Worm (Caenorhabditis elegans) whole organism, L4 larva: Measurements from ENCODE around the gene ugt-15.

ENCODE experiments used
- D1046.2 ChIP-seq: fragments of 200-800 bp; sonication (Bioruptor generic); IDR thresholded peaks from 2 replicates; pipeline ENCODE4 v1.3.6; 2022; ENCODE audit warnings: missing genetic modification characterization, missing compliant biosample characterization
- F10B5.3 ChIP-seq: sonication (generic microtip); optimal IDR thresholded peaks from 2 replicates; lab custom pipeline; 2016; ENCODE audit warnings: mild to moderate bottlenecking, missing genetic modification characterization, missing compliant biosample characterization
- F37D6.2 ChIP-seq: sonication (generic microtip); optimal IDR thresholded peaks from 2 replicates; lab custom pipeline; 2016; ENCODE audit warnings: mild to moderate bottlenecking, missing genetic modification characterization, missing compliant biosample characterization
- R02D3.7 ChIP-seq: fragments of 150-350 bp; sonication (generic microtip); optimal IDR thresholded peaks from 3 replicates; lab custom pipeline; 2014; ENCODE audit warnings: missing biosample characterization, missing genetic modification characterization
- T26A8.4 ChIP-seq: fragments of 200-800 bp; sonication (Bioruptor generic); IDR thresholded peaks from 2 replicates; pipeline ENCODE4 v1.3.6; 2022; ENCODE audit warnings: missing genetic modification characterization, missing compliant biosample characterization
- Y5F2A.4 ChIP-seq: fragments of 200-800 bp; sonication (Bioruptor generic); optimal IDR thresholded peaks from 2 replicates; lab custom pipeline; 2018; ENCODE audit warnings: mild to moderate bottlenecking, missing genetic modification characterization, missing compliant biosample characterization
- Y75B8A.6 ChIP-seq: fragments of 200-800 bp; sonication (Bioruptor generic); IDR thresholded peaks from 2 replicates; pipeline ENCODE4 v1.3.6; 2022; ENCODE audit warnings: missing genetic modification reagents, missing genetic modification characterization, missing compliant biosample characterization
- ZK546.5 ChIP-seq, 2 experiments: sonication (generic microtip); optimal IDR thresholded peaks; 2 replicates each; lab custom pipeline; 2017; ENCODE audit warnings: missing biosample characterization in 2 of 2, missing genetic modification characterization in 2 of 2
- aha-1 ChIP-seq: fragments of 150-350 bp; peaks from one replicate; lab custom pipeline; 2014; ENCODE audit warnings: missing biosample characterization, missing genetic modification characterization
- ama-1 ChIP-seq: fragments of 150-350 bp; optimal IDR thresholded peaks from 2 replicates; lab custom pipeline; 2014; ENCODE audit warnings: inconsistent platforms, mixed read lengths
- ceh-20 ChIP-seq: fragments of 200-800 bp; sonication (Bioruptor generic); IDR thresholded peaks from 2 replicates; pipeline ENCODE4 v1.3.6; 2022; ENCODE audit warnings: missing genetic modification reagents, missing genetic modification characterization, missing compliant biosample characterization
- ceh-32 ChIP-seq: sonication (generic microtip); optimal IDR thresholded peaks from 2 replicates; lab custom pipeline; 2016; ENCODE audit warnings: mild to moderate bottlenecking, missing genetic modification characterization, missing compliant biosample characterization; ENCODE audit not compliant: poor library complexity
- ceh-44 ChIP-seq: fragments of 200-800 bp; sonication (Bioruptor generic); IDR thresholded peaks from 2 replicates; pipeline ENCODE4 v1.3.6; 2022; ENCODE audit warnings: missing genetic modification reagents, missing genetic modification characterization, missing compliant biosample characterization
- ceh-82 ChIP-seq: sonication (generic microtip); optimal IDR thresholded peaks from 2 replicates; lab custom pipeline; 2017; ENCODE audit warnings: missing biosample characterization, missing genetic modification characterization
- cey-2 ChIP-seq: sonication (generic microtip); optimal IDR thresholded peaks from 3 replicates; lab custom pipeline; 2017; ENCODE audit warnings: missing genetic modification characterization, mild to moderate bottlenecking, missing compliant biosample characterization, antibody characterized with exemption, borderline replicate concordance; ENCODE audit not compliant: insufficient read depth
- daf-16 ChIP-seq, 3 experiments: sonication (generic microtip); optimal IDR thresholded peaks; 2 replicates each; lab custom pipeline; 2016 to 2017; ENCODE audit warnings: missing genetic modification characterization in 3 of 3, missing genetic modification reagents in 3 of 3, mild to moderate bottlenecking in 2 of 3, missing compliant biosample characterization in 2 of 3, missing biosample characterization in 1 of 3, moderate library complexity in 1 of 3
- dmd-6 ChIP-seq: fragments of 200-800 bp; sonication (Bioruptor generic); IDR thresholded peaks from 2 replicates; pipeline ENCODE4 v1.3.6; 2022; ENCODE audit warnings: missing genetic modification reagents, missing genetic modification characterization, missing compliant biosample characterization
- dmd-8 ChIP-seq: fragments of 200-800 bp; sonication (Bioruptor generic); IDR thresholded peaks from 2 replicates; pipeline ENCODE4 v1.3.6; 2022; ENCODE audit warnings: missing genetic modification characterization, missing compliant biosample characterization
- fkh-10 ChIP-seq: fragments of 150-350 bp; optimal IDR thresholded peaks from 2 replicates; lab custom pipeline; 2014; ENCODE audit warnings: missing biosample characterization, missing genetic modification reagents, missing genetic modification characterization
- gei-8 ChIP-seq: fragments of 200-800 bp; sonication (Bioruptor generic); optimal IDR thresholded peaks from 2 replicates; lab custom pipeline; 2018; ENCODE audit warnings: mild to moderate bottlenecking, missing genetic modification characterization, missing compliant biosample characterization
- hif-1 ChIP-seq, 2 experiments: sonication (generic microtip); optimal IDR thresholded peaks; 2 replicates each; lab custom pipeline; 2016 to 2017; ENCODE audit warnings: missing compliant biosample characterization in 2 of 2, missing genetic modification characterization in 2 of 2, missing genetic modification reagents in 2 of 2, missing genotype in 2 of 2, mild to moderate bottlenecking in 1 of 2
- hlh-11 ChIP-seq: fragments of 200-800 bp; sonication (Bioruptor generic); optimal IDR thresholded peaks from 2 replicates; lab custom pipeline; 2018; ENCODE audit warnings: mild to moderate bottlenecking, missing genetic modification characterization, missing compliant biosample characterization
- hlh-30 ChIP-seq: sonication (generic microtip); optimal IDR thresholded peaks from 2 replicates; lab custom pipeline; 2017; ENCODE audit warnings: antibody characterized with exemption, mild to moderate bottlenecking, missing genetic modification characterization, missing compliant biosample characterization; ENCODE audit not compliant: insufficient read depth
- hmg-1.1 ChIP-seq: fragments of 200-800 bp; sonication (Bioruptor generic); IDR thresholded peaks from 2 replicates; pipeline ENCODE4 v1.3.6; 2022; ENCODE audit warnings: missing genetic modification reagents, missing genetic modification characterization, missing compliant biosample characterization
- lim-7 ChIP-seq: fragments of 200-800 bp; sonication (Bioruptor generic); IDR thresholded peaks from 2 replicates; pipeline ENCODE4 v1.3.6; 2022; ENCODE audit warnings: missing genetic modification characterization, missing compliant biosample characterization
- lin-1 ChIP-seq: fragments of 200-800 bp; sonication (Bioruptor generic); IDR thresholded peaks from 2 replicates; pipeline ENCODE4 v1.3.6; 2022; ENCODE audit warnings: missing genetic modification reagents, missing genetic modification characterization, missing compliant biosample characterization
- lin-39 ChIP-seq: fragments of 150-350 bp; optimal IDR thresholded peaks from 2 replicates; lab custom pipeline; 2014; ENCODE audit warnings: missing biosample characterization, missing genetic modification reagents, missing genetic modification characterization
- lsy-2 ChIP-seq, 2 experiments: fragments of 150-350 bp in 1 of 2; sonication (generic microtip) in 1 of 2; optimal IDR thresholded peaks; 2 replicates each; lab custom pipeline; 2014 to 2017; ENCODE audit warnings: missing biosample characterization in 2 of 2, missing genetic modification characterization in 2 of 2
- madf-5 ChIP-seq, 2 experiments: fragments of 200-800 bp; sonication (Bioruptor generic); IDR thresholded peaks; 2 replicates each; pipeline ENCODE4 v1.3.6; 2022; ENCODE audit warnings: missing compliant biosample characterization in 2 of 2, missing genetic modification characterization in 2 of 2
- mdl-1 ChIP-seq, 2 experiments: fragments of 150-350 bp in 1 of 2; sonication (generic microtip) in 1 of 2; optimal IDR thresholded peaks; 2 replicates each; lab custom pipeline; 2014 to 2017; ENCODE audit warnings: missing biosample characterization in 2 of 2, missing genetic modification characterization in 2 of 2
- mep-1 ChIP-seq: fragments of 150-350 bp; sonication (generic microtip); optimal IDR thresholded peaks from 3 replicates; lab custom pipeline; 2014; ENCODE audit warnings: missing biosample characterization, missing genetic modification characterization
- mxl-2 ChIP-seq: fragments of 200-800 bp; sonication (Bioruptor generic); conservative IDR thresholded peaks from 2 replicates; pipeline ENCODE4 v1.3.6; 2022; ENCODE audit warnings: missing genetic modification reagents, missing genetic modification characterization, missing compliant biosample characterization
- mxl-3 ChIP-seq: fragments of 200-800 bp; sonication (Bioruptor generic); optimal IDR thresholded peaks from 2 replicates; lab custom pipeline; 2018; ENCODE audit warnings: mild to moderate bottlenecking, missing genetic modification characterization, missing compliant biosample characterization
- nhr-10 ChIP-seq: fragments of 150-350 bp; optimal IDR thresholded peaks from 2 replicates; lab custom pipeline; 2014; ENCODE audit warnings: missing biosample characterization, missing genetic modification characterization
- nhr-102 ChIP-seq: sonication (generic microtip); optimal IDR thresholded peaks from 2 replicates; lab custom pipeline; 2016; ENCODE audit warnings: mild to moderate bottlenecking, missing genetic modification characterization, moderate library complexity, missing compliant biosample characterization
- nhr-25 ChIP-seq: sonication (generic microtip); optimal IDR thresholded peaks from 2 replicates; lab custom pipeline; 2017; ENCODE audit warnings: missing genetic modification characterization, mild to moderate bottlenecking, missing compliant biosample characterization, antibody characterized with exemption, moderate library complexity, borderline replicate concordance; ENCODE audit not compliant: insufficient read depth
- nhr-42 ChIP-seq: fragments of 200-800 bp; sonication (Bioruptor generic); IDR thresholded peaks from 2 replicates; pipeline ENCODE4 v1.3.6; 2022; ENCODE audit warnings: missing genetic modification characterization, missing compliant biosample characterization
- nhr-48 ChIP-seq: sonication (generic microtip); optimal IDR thresholded peaks from 2 replicates; lab custom pipeline; 2016; ENCODE audit warnings: mild to moderate bottlenecking, missing genetic modification characterization, missing compliant biosample characterization
- nhr-6 ChIP-seq: fragments of 150-350 bp; optimal IDR thresholded peaks from 2 replicates; lab custom pipeline; 2014; ENCODE audit warnings: missing biosample characterization, missing genetic modification characterization
- nhr-76 ChIP-seq: fragments of 150-350 bp; optimal IDR thresholded peaks from 2 replicates; lab custom pipeline; 2014; ENCODE audit warnings: missing biosample characterization, missing genetic modification characterization
- nhr-77 ChIP-seq: fragments of 150-350 bp; optimal IDR thresholded peaks from 2 replicates; lab custom pipeline; 2014; ENCODE audit warnings: missing biosample characterization, missing genetic modification characterization
- set-16 ChIP-seq: fragments of 200-800 bp; sonication (Bioruptor generic); IDR thresholded peaks from 2 replicates; pipeline ENCODE4 v1.3.6; 2022; ENCODE audit warnings: missing genetic modification reagents, missing genetic modification characterization, missing compliant biosample characterization
- snpc-4 ChIP-seq: fragments of 150-350 bp; optimal IDR thresholded peaks from 2 replicates; lab custom pipeline; 2014; ENCODE audit warnings: missing biosample characterization, missing genetic modification characterization
- unc-62 ChIP-seq, 3 experiments: fragments of 150-350 bp in 1 of 3; sonication (generic microtip); optimal IDR thresholded peaks in 2 of 3; peaks in 1 of 3; 1 replicate in 1 of 3; 2 replicates in 2 of 3; lab custom pipeline; 2014 to 2017; ENCODE audit warnings: missing biosample characterization in 3 of 3, missing genetic modification characterization in 3 of 3, missing genetic modification reagents in 3 of 3, missing genotype in 1 of 3
- vab-7 ChIP-seq: fragments of 200-800 bp; sonication (Bioruptor generic); IDR thresholded peaks from 2 replicates; pipeline ENCODE4 v1.3.6; 2022; ENCODE audit warnings: missing genetic modification reagents, missing genetic modification characterization, missing compliant biosample characterization
- zfp-2 ChIP-seq: sonication (generic microtip); optimal IDR thresholded peaks from 2 replicates; lab custom pipeline; 2016; ENCODE audit warnings: mild to moderate bottlenecking, missing genetic modification characterization, missing compliant biosample characterization
- zfp-3 ChIP-seq: fragments of 200-800 bp; sonication (Bioruptor generic); conservative IDR thresholded peaks from 2 replicates; pipeline ENCODE4 v1.3.6; 2022; ENCODE audit warnings: missing genetic modification reagents, missing genetic modification characterization, missing compliant biosample characterization
- zip-11 ChIP-seq: fragments of 200-800 bp; sonication (Bioruptor generic); IDR thresholded peaks from 2 replicates; pipeline ENCODE4 v1.3.6; 2022; ENCODE audit warnings: missing genetic modification characterization, missing compliant biosample characterization

The ugt-15 gene

ce11 chrV:12818486-12818885, 8.8 kb upstream of the ugt-15 start:
- TF ChIP-seq mxl-3: no peak
- TF ChIP-seq unc-62 (GFP tag; optimal IDR thresholded peaks at IDR 0.05 in 1 of 2; lab: Kevin White, UChicago): peak in 1 of 2 experiments; percentile 10
- TF ChIP-seq unc-62 (tag; optimal IDR thresholded peaks at IDR 0.05; lab: Kevin White, UChicago): no peak

ce11 chrV:12819155-12819554, 8.2 kb upstream of the ugt-15 start:
- TF ChIP-seq hlh-11 (tag; lab: Kevin White, UChicago) (peak; percentile 41), nhr-102 (tag; lab: Kevin White, UChicago) (no peak), lim-7 (GFP tag; lab: Robert Waterston, UW) (no peak), mxl-3 (peak; percentile 11), lin-39 (tag; lab: Kevin White, UChicago) (no peak), F37D6.2 (tag; lab: Kevin White, UChicago) (peak; percentile 75), lsy-2 (tag; optimal IDR thresholded peaks at IDR 0.05; lab: Kevin White, UChicago) (peak; percentile 3 to 50), set-16 (GFP tag; lab: Robert Waterston, UW) (no peak), vab-7 (GFP tag; lab: Robert Waterston, UW) (no peak), zfp-2 (tag; lab: Kevin White, UChicago) (no peak), hmg-1.1 (peak; percentile 79), nhr-6 (no peak), fkh-10 (peak; percentile 61), T26A8.4 (no peak), snpc-4 (tag; lab: Kevin White, UChicago) (no peak), Y75B8A.6 (GFP tag; lab: Robert Waterston, UW) (no peak), daf-16 (GFP tag; optimal IDR thresholded peaks at IDR 0.05; lab: Kevin White, UChicago) (no peak), daf-16 (tag; optimal IDR thresholded peaks at IDR 0.05; lab: Kevin White, UChicago) (no peak), R02D3.7 (tag; lab: Kevin White, UChicago) (no peak), aha-1 (tag; lab: Kevin White, UChicago) (peak; percentile 97), ceh-32 (tag; lab: Kevin White, UChicago) (no peak), ceh-20 (GFP tag; lab: Robert Waterston, UW) (no peak), dmd-8 (no peak), nhr-48 (no peak), zfp-3 (GFP tag; lab: Robert Waterston, UW) (no peak), hlh-30 (tag; lab: Kevin White, UChicago) (peak; percentile 83), nhr-76 (tag; lab: Kevin White, UChicago) (no peak), gei-8 (no peak), Y5F2A.4 (no peak), F10B5.3 (tag; lab: Kevin White, UChicago) (no peak), ZK546.5 (tag; optimal IDR thresholded peaks at IDR 0.05; lab: Kevin White, UChicago) (no peak), dmd-6 (GFP tag; lab: Robert Waterston, UW) (0 out of 2 replicates have a peak, but pooled peaks have one; percentile 11), madf-5 (GFP tag; IDR thresholded peaks at IDR 0.05; lab: Robert Waterston, UW) (no peak), D1046.2 (GFP tag; lab: Robert Waterston, UW) (no peak), mxl-2 (no peak), ceh-82 (tag; lab: Kevin White, UChicago) (no peak), ama-1 (no peak), hif-1 (tag; optimal IDR thresholded peaks at IDR 0.05; lab: Kevin White, UChicago) (peak in 1 of 2 experiments; percentile 39), nhr-77 (tag; lab: Kevin White, UChicago) (no peak), nhr-10 (no peak), mdl-1 (tag; optimal IDR thresholded peaks at IDR 0.05; lab: Kevin White, UChicago) (peak in 1 of 2 experiments; percentile 70), lin-1 (no peak), nhr-42 (GFP tag; lab: Robert Waterston, UW) (no peak), ceh-44 (GFP tag; lab: Robert Waterston, UW) (no peak), nhr-25 (no peak), mep-1 (tag; lab: Kevin White, UChicago) (peak; percentile 63), cey-2 (tag; lab: Kevin White, UChicago) (no peak), zip-11 (no peak)
